Worm (Caenorhabditis elegans): ENCODE results near the gene sknr-1.

Gene sknr-1

ce11 chrV:2657682-2658081 is 32.4 kb upstream of the sknr-1 start:
- TF ChIP-seq gmeb-2 (tag; optimal IDR thresholded peaks at IDR 0.05) (no peak), hlh-8 (tag; optimal IDR thresholded peaks at IDR 0.05) (no peak), hlh-13 (GFP tag; optimal IDR thresholded peaks at IDR 0.05) (no peak), pax-1 (tag; optimal IDR thresholded peaks at IDR 0.05) (no peak), unc-86 (tag; optimal IDR thresholded peaks at IDR 0.05) (no peak), ceh-24 (tag; optimal IDR thresholded peaks at IDR 0.05) (no peak), lin-11 (tag; optimal IDR thresholded peaks at IDR 0.05) (no peak), ceh-18 (tag; optimal IDR thresholded peaks at IDR 0.05) (no peak), tbx-7 (tag; optimal IDR thresholded peaks at IDR 0.05) (no peak), F13H6.1 (tag; optimal IDR thresholded peaks at IDR 0.05) (no peak), fkh-10 (GFP tag; optimal IDR thresholded peaks at IDR 0.05) (no peak), npax-4 (tag; optimal IDR thresholded peaks at IDR 0.05) (no peak), pat-9 (tag; optimal IDR thresholded peaks at IDR 0.05) (no peak), ceh-45 (GFP tag; IDR thresholded peaks at IDR 0.05) (no peak), hlh-30 (tag; optimal IDR thresholded peaks at IDR 0.05; ENCODE audit: insufficient read depth) (no peak), T23F11.4 (GFP tag; optimal IDR thresholded peaks at IDR 0.05) (no peak), ceh-14 (tag; optimal IDR thresholded peaks at IDR 0.05) (no peak), rnt-1 (tag; optimal IDR thresholded peaks at IDR 0.05) (no peak), nhr-232 (tag; optimal IDR thresholded peaks at IDR 0.05) (no peak)

ce11 chrV:2656159-2656558 is 30.9 kb upstream of the sknr-1 start:
- TF ChIP-seq ceh-24 (tag; optimal IDR thresholded peaks at IDR 0.05), result no peak
- TF ChIP-seq hlh-15 (tag; optimal IDR thresholded peaks at IDR 0.05), result no peak
- no peak for TF ChIP-seq Y22D7AL.16 (tag; optimal IDR thresholded peaks at IDR 0.05)
- no peak for TF ChIP-seq nhr-11 (tag; optimal IDR thresholded peaks at IDR 0.05)
- TF ChIP-seq C38D4.7 (GFP tag; optimal IDR thresholded peaks at IDR 0.05), result no peak
- no peak for TF ChIP-seq ama-1 (optimal IDR thresholded peaks at IDR 0.05)
- TF ChIP-seq fax-1 (tag; optimal IDR thresholded peaks at IDR 0.05), result no peak
- no peak for TF ChIP-seq ceh-22 (tag; optimal IDR thresholded peaks at IDR 0.05)
- no peak for TF ChIP-seq hlh-30 (tag; optimal IDR thresholded peaks at IDR 0.05; ENCODE audit: insufficient read depth)
- TF ChIP-seq lin-11 (tag; optimal IDR thresholded peaks at IDR 0.05), result no peak
- TF ChIP-seq pha-2 (tag; optimal IDR thresholded peaks at IDR 0.05), result no peak
- TF ChIP-seq sdc-2 (tag; optimal IDR thresholded peaks at IDR 0.05), result no peak
- no peak for TF ChIP-seq K09A11.1 (tag; optimal IDR thresholded peaks at IDR 0.05; ENCODE audit: insufficient read depth)
- TF ChIP-seq ref-2 (tag; optimal IDR thresholded peaks at IDR 0.05), result no peak

- TF ChIP-seq hlh-30 (tag; optimal IDR thresholded peaks at IDR 0.05; ENCODE audit: insufficient read depth), result no peak
- no peak for TF ChIP-seq sdc-2 (tag; optimal IDR thresholded peaks at IDR 0.05)
- TF ChIP-seq pax-1 (tag; optimal IDR thresholded peaks at IDR 0.05), result no peak
- TF ChIP-seq sox-4 (tag; optimal IDR thresholded peaks at IDR 0.05), result no peak
- TF ChIP-seq hlh-8 (tag; optimal IDR thresholded peaks at IDR 0.05), result no peak
- no peak for TF ChIP-seq K02D7.2 (tag; optimal IDR thresholded peaks at IDR 0.05)
- no peak for TF ChIP-seq nfya-1 (tag; optimal IDR thresholded peaks at IDR 0.05)
- no peak for TF ChIP-seq ceh-14 (tag; optimal IDR thresholded peaks at IDR 0.05)
- no peak for TF ChIP-seq ceh-24 (tag; optimal IDR thresholded peaks at IDR 0.05)
- TF ChIP-seq C08G9.2 (tag; optimal IDR thresholded peaks at IDR 0.05), result no peak
- no peak for TF ChIP-seq pag-3 (tag; optimal IDR thresholded peaks at IDR 0.05; ENCODE audit: borderline replicate concordance)
- no peak for TF ChIP-seq nhr-11 (tag; optimal IDR thresholded peaks at IDR 0.05)
- no peak for TF ChIP-seq che-1 (tag; optimal IDR thresholded peaks at IDR 0.05)
- no peak for TF ChIP-seq fkh-6 (tag; optimal IDR thresholded peaks at IDR 0.05)
- no peak for TF ChIP-seq F13H6.1 (tag; optimal IDR thresholded peaks at IDR 0.05)
Observed at ce11 chrV:2652557-2653133, 27.4 kb upstream of the sknr-1 start, which contains the start of the genes W02H5.8 and angl-1. Gene W02H5.8, minus strand, starts transcription at chrV:2652657. Gene angl-1, plus strand, starts transcription at chrV:2653083.

ce11 chrV:2650980-2651379 is 25.7 kb upstream of the sknr-1 start:
- no peak for TF ChIP-seq pha-4 (tag; optimal IDR thresholded peaks at IDR 0.05)

All from whole organism, late embryonic.